Fruit fly (Drosophila melanogaster) whole organism, embryonic: ENCODE data around the gene ND-30.

Source experiments
- Adf1 ChIP-seq: fragments of 200-800 bp; sonication (Bioruptor generic); IDR thresholded peaks from 2 replicates; pipeline ENCODE4 v1.3.6; 2022; ENCODE audit warnings: missing biosample characterization, missing genetic modification characterization
- BtbVII ChIP-seq: fragments of 200-800 bp; sonication (Bioruptor generic); optimal IDR thresholded peaks from 3 replicates; lab custom pipeline; 2017; ENCODE audit warnings: missing biosample characterization, mild to moderate bottlenecking, missing genetic modification characterization
- CG10366 ChIP-seq: fragments of 200-800 bp; sonication (Bioruptor generic); IDR thresholded peaks from 2 replicates; pipeline ENCODE4 v1.3.6; 2022; ENCODE audit warnings: missing biosample characterization, missing genetic modification characterization
- CG15601 ChIP-seq: fragments of 200-800 bp; sonication (Bioruptor generic); optimal IDR thresholded peaks from 3 replicates; lab custom pipeline; 2019; ENCODE audit warnings: missing biosample characterization, mild to moderate bottlenecking, missing genetic modification characterization, moderate library complexity
- CG1602 ChIP-seq: fragments of 200-800 bp; sonication (Bioruptor generic); optimal IDR thresholded peaks from 3 replicates; lab custom pipeline; 2016; ENCODE audit warnings: missing biosample characterization, missing genetic modification characterization
- Hsf ChIP-seq: fragments of 200-800 bp; sonication (Bioruptor generic); optimal IDR thresholded peaks from 3 replicates; lab custom pipeline; 2016; ENCODE audit warnings: missing biosample characterization, missing genetic modification characterization
- corto ChIP-seq: fragments of 200-800 bp; sonication (Bioruptor generic); optimal IDR thresholded peaks from 2 replicates; lab custom pipeline; 2016; ENCODE audit warnings: missing biosample characterization, mild to moderate bottlenecking, missing genetic modification characterization, moderate library complexity
- grn ChIP-seq: fragments of 200-800 bp; sonication (Bioruptor generic); optimal IDR thresholded peaks from 3 replicates; lab custom pipeline; 2017; ENCODE audit warnings: missing biosample characterization, missing genetic modification characterization
- odd ChIP-seq: fragments of 200-800 bp; sonication (Bioruptor generic); optimal IDR thresholded peaks from 2 replicates; lab custom pipeline; 2017; ENCODE audit warnings: missing biosample characterization, mild to moderate bottlenecking, missing genetic modification characterization
- row ChIP-seq: fragments of 200-800 bp; sonication (Bioruptor generic); IDR thresholded peaks from 3 replicates; pipeline ENCODE4 v1.3.6; 2022; ENCODE audit warnings: missing biosample characterization, missing genetic modification characterization
- slbo ChIP-seq: fragments of 200-800 bp; sonication (Bioruptor generic); IDR thresholded peaks from 2 replicates; pipeline ENCODE4 v1.3.6; 2022; ENCODE audit warnings: missing biosample characterization, missing genetic modification characterization
- tna ChIP-seq: fragments of 200-800 bp; sonication (Bioruptor generic); IDR thresholded peaks from 2 replicates; pipeline ENCODE4 v1.3.6; 2022; ENCODE audit warnings: missing biosample characterization, missing genetic modification characterization; ENCODE audit not compliant: partially characterized antibody

DNA sequence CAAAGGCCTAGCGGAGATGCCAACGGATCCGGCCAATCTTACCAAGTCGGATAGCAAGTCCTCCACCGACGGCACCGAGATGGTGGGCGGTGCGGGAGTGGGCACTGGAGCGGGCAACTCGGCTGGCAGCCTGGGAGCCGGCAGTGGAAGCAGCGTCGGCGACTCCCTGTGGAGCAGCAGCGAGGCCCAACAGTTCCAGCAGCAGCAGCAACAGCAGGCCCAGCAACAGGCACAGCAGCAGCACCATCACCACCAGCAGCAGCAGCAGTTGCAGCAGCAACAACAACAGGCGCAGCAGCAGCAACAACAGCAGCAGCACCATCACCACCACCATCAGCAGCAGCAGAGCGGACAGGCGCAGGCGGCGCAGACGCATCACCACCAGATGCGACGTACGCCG is 9.0 kb downstream of the ND-30 start:
- TF ChIP-seq CG1602 (GFP tag; lab: Kevin White, UChicago) (no peak), BtbVII (GFP tag; lab: Kevin White, UChicago) (no peak), odd (GFP tag; lab: Kevin White, UChicago) (no peak), corto (GFP tag; lab: Kevin White, UChicago) (no peak), tna (GFP tag; lab: Robert Waterston, UW) (no peak), Adf1 (GFP tag; lab: Robert Waterston, UW) (no peak), CG10366 (GFP tag; lab: Robert Waterston, UW) (no peak), row (GFP tag; lab: Robert Waterston, UW) (no peak), slbo (GFP tag; lab: Robert Waterston, UW) (no peak), Hsf (GFP tag; lab: Kevin White, UChicago) (no peak), CG15601 (tag; lab: Kevin White, UChicago) (no peak), grn (no peak)
